Fruit fly (Drosophila melanogaster): ENCODE data around the gene CG14913.
A peak's percentile ranks its signal among the peaks of the same experiment; 100 is the strongest.

The CG14913 gene

dm6 chr2L:11027213-11027612 is 10.4 kb downstream of the CG14913 start:
- TF ChIP-seq CG32121 (GFP tag; IDR thresholded peaks at IDR 0.05) (no peak), Snoo (tag; optimal IDR thresholded peaks at IDR 0.05) (no peak), CG15710 (tag; optimal IDR thresholded peaks at IDR 0.05) (no peak), Pif1B (GFP tag; optimal IDR thresholded peaks at IDR 0.05) (no peak), CG9948 (tag; optimal IDR thresholded peaks at IDR 0.05) (no peak), CG8159 (tag; optimal IDR thresholded peaks at IDR 0.05) (no peak), CG12605 (GFP tag; IDR thresholded peaks at IDR 0.05) (no peak), fd96Ca (GFP tag; IDR thresholded peaks at IDR 0.05) (no peak), gl (tag; optimal IDR thresholded peaks at IDR 0.05) (peak; percentile 53), CG10348 (GFP tag; IDR thresholded peaks at IDR 0.05) (no peak), EcR (GFP tag; optimal IDR thresholded peaks at IDR 0.05) (peak; percentile 84)

- TF ChIP-seq CG14655 (GFP tag; optimal IDR thresholded peaks at IDR 0.05) (no peak), Snoo (tag; optimal IDR thresholded peaks at IDR 0.05) (no peak), CG8159 (tag; optimal IDR thresholded peaks at IDR 0.05) (no peak), EcR (GFP tag; optimal IDR thresholded peaks at IDR 0.05) (peak; percentile 92), CG4496 (GFP tag; IDR thresholded peaks at IDR 0.05) (no peak)
These were observed 11.2 kb downstream of the CG14913 start for dm6 chr2L:11027825-11028496.

- TF ChIP-seq CG4496 (GFP tag; IDR thresholded peaks at IDR 0.05) (peak; percentile 74; the same call in 2 of the 3 replicates), gl (tag; optimal IDR thresholded peaks at IDR 0.05) (peak; percentile 38), CG15710 (tag; optimal IDR thresholded peaks at IDR 0.05) (no peak), EcR (GFP tag; optimal IDR thresholded peaks at IDR 0.05) (no peak), rn (GFP tag; IDR thresholded peaks at IDR 0.05) (peak; percentile 21; the same call in 1 of the 2 replicates), D1 (tag; optimal IDR thresholded peaks at IDR 0.05) (no peak), fd96Ca (GFP tag; IDR thresholded peaks at IDR 0.05) (peak; percentile 16; the same call in 1 of the 3 replicates), Ets98B (GFP tag; IDR thresholded peaks at IDR 0.05) (peak; percentile 60; the same call in 1 of the 2 replicates), CG8159 (tag; optimal IDR thresholded peaks at IDR 0.05) (no peak), CG8301 (tag; optimal IDR thresholded peaks at IDR 0.05) (no peak), Pif1A (GFP tag; optimal IDR thresholded peaks at IDR 0.05) (peak; percentile 36), CG12605 (GFP tag; IDR thresholded peaks at IDR 0.05) (peak; percentile 88), CG10348 (GFP tag; IDR thresholded peaks at IDR 0.05) (no peak), Snoo (tag; optimal IDR thresholded peaks at IDR 0.05) (no peak), CG17806 (tag; optimal IDR thresholded peaks at IDR 0.05) (no peak), CG9948 (tag; optimal IDR thresholded peaks at IDR 0.05) (peak; percentile 6), CG34367 (tag; optimal IDR thresholded peaks at IDR 0.05) (no peak), Pif1B (GFP tag; optimal IDR thresholded peaks at IDR 0.05) (no peak), CG14655 (GFP tag; optimal IDR thresholded peaks at IDR 0.05) (peak; percentile 58), CG13204 (GFP tag; optimal IDR thresholded peaks at IDR 0.05) (peak; percentile 74), CG32121 (GFP tag; IDR thresholded peaks at IDR 0.05) (peak; percentile 21)
These were observed 15.6 kb downstream of the CG14913 start for dm6 chr2L:11032285-11032970.

dm6 chr2L:11034495-11034894 is 17.7 kb downstream of the CG14913 start, which contains the start of gene CG18666:
CG18666 (plus strand) TSS chr2L:11034795.
- TF ChIP-seq Snoo (tag; optimal IDR thresholded peaks at IDR 0.05) = no peak
- TF ChIP-seq D1 (tag; optimal IDR thresholded peaks at IDR 0.05) = no peak
- no peak for TF ChIP-seq CG13204 (GFP tag; optimal IDR thresholded peaks at IDR 0.05)
- no peak for TF ChIP-seq gl (tag; optimal IDR thresholded peaks at IDR 0.05)
- no peak for TF ChIP-seq Ets98B (GFP tag; IDR thresholded peaks at IDR 0.05)
- TF ChIP-seq CG10348 (GFP tag; IDR thresholded peaks at IDR 0.05) = no peak
- TF ChIP-seq CG12605 (GFP tag; IDR thresholded peaks at IDR 0.05) = no peak
- TF ChIP-seq CG34367 (tag; optimal IDR thresholded peaks at IDR 0.05) = no peak
- TF ChIP-seq CG32121 (GFP tag; IDR thresholded peaks at IDR 0.05) = no peak

dm6 chr2L:11037583-11038517 is 21.1 kb downstream of the CG14913 start:
- TF ChIP-seq CG9948 (tag; optimal IDR thresholded peaks at IDR 0.05) (peak; percentile 9), CG34367 (tag; optimal IDR thresholded peaks at IDR 0.05) (no peak), CG14655 (GFP tag; optimal IDR thresholded peaks at IDR 0.05) (peak; percentile 36), Pif1A (GFP tag; optimal IDR thresholded peaks at IDR 0.05) (peak; percentile 35)

- no peak for TF ChIP-seq CG9948 (tag; optimal IDR thresholded peaks at IDR 0.05)
- TF ChIP-seq CG34367 (tag; optimal IDR thresholded peaks at IDR 0.05) = no peak
- no peak for TF ChIP-seq D1 (tag; optimal IDR thresholded peaks at IDR 0.05)
- no peak for TF ChIP-seq rn (GFP tag; IDR thresholded peaks at IDR 0.05)
- TF ChIP-seq CG14655 (GFP tag; optimal IDR thresholded peaks at IDR 0.05) = no peak
- TF ChIP-seq Snoo (tag; optimal IDR thresholded peaks at IDR 0.05) = no peak
- no peak for TF ChIP-seq CG8301 (tag; optimal IDR thresholded peaks at IDR 0.05)
- TF ChIP-seq CG15710 (tag; optimal IDR thresholded peaks at IDR 0.05) = no peak
- TF ChIP-seq CG10348 (GFP tag; IDR thresholded peaks at IDR 0.05) = no peak
- TF ChIP-seq CG4496 (GFP tag; IDR thresholded peaks at IDR 0.05) = no peak
These were observed 22.1 kb downstream of the CG14913 start for dm6 chr2L:11038918-11039317.
